Worm (Caenorhabditis elegans) whole organism, young adult: ENCODE results near the gene tmed-10.

ENCODE experiments used
- D2030.7 ChIP-seq: fragments of 200-800 bp; sonication (Bioruptor generic); IDR thresholded peaks from 2 replicates; pipeline ENCODE4 v1.3.6; 2022; ENCODE audit warnings: missing genetic modification reagents, missing genetic modification characterization, missing compliant biosample characterization
- F33H1.4 ChIP-seq: fragments of 200-800 bp; sonication (Bioruptor generic); IDR thresholded peaks from 2 replicates; pipeline ENCODE4 v1.3.6; 2022; ENCODE audit warnings: missing genetic modification reagents, missing genetic modification characterization, missing compliant biosample characterization
- F49E8.2 ChIP-seq: sonication (generic microtip); optimal IDR thresholded peaks from 3 replicates; lab custom pipeline; 2017; ENCODE audit warnings: missing genetic modification characterization, mild to moderate bottlenecking, missing compliant biosample characterization, antibody characterized with exemption, moderate library complexity; ENCODE audit not compliant: insufficient read depth
- atf-7 ChIP-seq: sonication (generic microtip); optimal IDR thresholded peaks from 2 replicates; lab custom pipeline; 2017; ENCODE audit warnings: mild to moderate bottlenecking, missing genetic modification characterization, missing compliant biosample characterization
- athp-1 ChIP-seq: sonication (generic microtip); optimal IDR thresholded peaks from 2 replicates; lab custom pipeline; 2017; ENCODE audit warnings: mild to moderate bottlenecking, missing genetic modification characterization, missing compliant biosample characterization
- attf-5 ChIP-seq: fragments of 200-800 bp; sonication (Bioruptor generic); optimal IDR thresholded peaks from 2 replicates; lab custom pipeline; 2018; ENCODE audit warnings: mild to moderate bottlenecking, missing genetic modification characterization, missing compliant biosample characterization
- bed-2 ChIP-seq: fragments of 200-800 bp; sonication (Bioruptor generic); IDR thresholded peaks from 2 replicates; pipeline ENCODE4 v1.3.6; 2022; ENCODE audit warnings: missing genetic modification reagents, missing genetic modification characterization, missing compliant biosample characterization
- ceh-91 ChIP-seq: fragments of 200-800 bp; sonication (Bioruptor generic); IDR thresholded peaks from 2 replicates; pipeline ENCODE4 v1.3.6; 2022; ENCODE audit warnings: missing genetic modification reagents, missing genetic modification characterization, missing compliant biosample characterization
- efl-1 ChIP-seq: fragments of 150-350 bp; optimal IDR thresholded peaks from 2 replicates; lab custom pipeline; 2014; ENCODE audit warnings: missing biosample characterization, missing genetic modification reagents, missing genetic modification characterization
- ekl-4 ChIP-seq: fragments of 200-800 bp; sonication (Bioruptor generic); IDR thresholded peaks from 2 replicates; pipeline ENCODE4 v1.3.6; 2022; ENCODE audit warnings: missing genetic modification reagents, missing genetic modification characterization, missing compliant biosample characterization
- him-1 ChIP-seq: sonication (generic microtip); optimal IDR thresholded peaks from 2 replicates; lab custom pipeline; 2016; ENCODE audit warnings: missing genotype, missing genetic modification reagents, missing genetic modification characterization, missing compliant biosample characterization
- lin-54 ChIP-seq: fragments of 200-800 bp; sonication (Bioruptor generic); optimal IDR thresholded peaks from 2 replicates; lab custom pipeline; 2018; ENCODE audit warnings: mild to moderate bottlenecking, missing genetic modification characterization, missing compliant biosample characterization
- lsl-1 ChIP-seq: fragments of 200-800 bp; sonication (Bioruptor generic); optimal IDR thresholded peaks from 2 replicates; lab custom pipeline; 2018; ENCODE audit warnings: mild to moderate bottlenecking, missing genetic modification characterization, moderate library complexity, missing compliant biosample characterization
- madf-6 ChIP-seq: fragments of 200-800 bp; sonication (Bioruptor generic); IDR thresholded peaks from 2 replicates; pipeline ENCODE4 v1.3.6; 2022; ENCODE audit warnings: missing genetic modification reagents, missing genetic modification characterization, missing compliant biosample characterization
- madf-8 ChIP-seq: fragments of 200-800 bp; sonication (Bioruptor generic); conservative IDR thresholded peaks from 2 replicates; pipeline ENCODE4 v1.3.6; 2022; ENCODE audit warnings: missing genetic modification reagents, missing genetic modification characterization, missing compliant biosample characterization
- mcd-1 ChIP-seq: fragments of 200-800 bp; sonication (Bioruptor generic); IDR thresholded peaks from 2 replicates; pipeline ENCODE4 v1.3.6; 2022; ENCODE audit warnings: missing genetic modification reagents, missing genetic modification characterization, missing compliant biosample characterization
- nhr-179 ChIP-seq: sonication (generic microtip); optimal IDR thresholded peaks from 2 replicates; lab custom pipeline; 2016; ENCODE audit warnings: mild to moderate bottlenecking, missing genetic modification characterization, missing compliant biosample characterization
- pbrm-1 ChIP-seq: fragments of 200-800 bp; sonication (Bioruptor generic); IDR thresholded peaks from 2 replicates; pipeline ENCODE4 v1.3.6; 2022; ENCODE audit warnings: missing genetic modification reagents, missing genetic modification characterization, missing compliant biosample characterization
- rec-8 ChIP-seq, 2 experiments: sonication (generic microtip); optimal IDR thresholded peaks; 2 replicates each; lab custom pipeline; 2016; ENCODE audit warnings: mild to moderate bottlenecking in 2 of 2, missing genetic modification characterization in 2 of 2, missing genetic modification reagents in 2 of 2, missing genotype in 2 of 2, missing biosample characterization in 1 of 2, missing compliant biosample characterization in 1 of 2, moderate library complexity in 1 of 2
- sea-2 ChIP-seq: fragments of 200-800 bp; sonication (Bioruptor generic); IDR thresholded peaks from 2 replicates; pipeline ENCODE4 v1.3.6; 2022; ENCODE audit warnings: missing genetic modification characterization, missing compliant biosample characterization
- snpc-1.1 ChIP-seq: sonication (generic microtip); optimal IDR thresholded peaks from 2 replicates; lab custom pipeline; 2017; ENCODE audit warnings: missing genetic modification characterization, mild to moderate bottlenecking, missing compliant biosample characterization, antibody characterized with exemption, moderate library complexity, missing genotype, missing genetic modification reagents; ENCODE audit not compliant: insufficient read depth
- snpc-1.3 ChIP-seq: sonication (generic microtip); optimal IDR thresholded peaks from 2 replicates; lab custom pipeline; 2017; ENCODE audit warnings: missing genetic modification characterization, mild to moderate bottlenecking, missing compliant biosample characterization, antibody characterized with exemption, moderate library complexity, missing genotype, missing genetic modification reagents; ENCODE audit not compliant: insufficient read depth
- snpc-3.4 ChIP-seq: sonication (generic microtip); optimal IDR thresholded peaks from 2 replicates; lab custom pipeline; 2017; ENCODE audit warnings: missing genetic modification characterization, mild to moderate bottlenecking, missing compliant biosample characterization, antibody characterized with exemption, moderate library complexity, missing genotype, missing genetic modification reagents
- snpc-4 ChIP-seq, 5 experiments: fragments of 150-350 bp in 1 of 5; sonication (generic microtip) in 4 of 5; optimal IDR thresholded peaks; 2 replicates each; lab custom pipeline; 2014 to 2018; ENCODE audit warnings: missing genetic modification characterization in 5 of 5, missing biosample characterization in 3 of 5, antibody characterized with exemption in 2 of 5, mild to moderate bottlenecking in 2 of 5, missing compliant biosample characterization in 2 of 5, missing genotype in 2 of 5, moderate library complexity in 2 of 5, missing genetic modification reagents in 1 of 5
- xnd-1 ChIP-seq: sonication (generic microtip); optimal IDR thresholded peaks from 2 replicates; lab custom pipeline; 2016; ENCODE audit warnings: missing genotype, missing genetic modification reagents, missing genetic modification characterization, missing compliant biosample characterization

The tmed-10 gene

DNA sequence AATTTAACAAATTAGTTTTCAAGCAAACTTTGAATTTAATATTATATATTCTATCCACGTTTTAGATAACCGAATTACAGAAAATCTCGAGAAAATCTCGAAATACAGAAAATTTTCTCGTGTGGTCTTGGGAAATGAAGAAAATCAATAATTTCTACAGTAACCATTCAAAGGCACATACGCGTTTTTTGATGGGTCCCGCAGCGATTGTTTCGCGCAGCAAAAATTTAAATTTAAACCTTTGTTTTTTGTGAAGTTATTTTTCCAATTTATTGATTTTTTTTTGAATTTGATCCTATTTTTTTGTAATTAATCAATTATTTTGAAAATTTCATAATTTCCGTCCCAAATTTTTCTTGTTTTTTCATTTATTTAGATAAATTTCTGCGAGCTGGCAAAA, 47.2 kb downstream of the tmed-10 start:
- TF ChIP-seq snpc-3.4 (tag; lab: Kevin White, UChicago) (peak; percentile 72), F49E8.2 (tag; lab: Kevin White, UChicago) (peak; percentile 37), him-1 (tag; lab: Kevin White, UChicago) (peak; percentile 5), sea-2 (no peak), ekl-4 (GFP tag; lab: Robert Waterston, UW) (no peak), lsl-1 (peak; percentile 93), rec-8 (tag; optimal IDR thresholded peaks at IDR 0.05; lab: Kevin White, UChicago) (no peak), athp-1 (tag; lab: Kevin White, UChicago) (peak; percentile 6), snpc-1.3 (peak; percentile 40), madf-8 (GFP tag; lab: Robert Waterston, UW) (peak; percentile 81), xnd-1 (tag; lab: Kevin White, UChicago) (peak; percentile 96), ceh-91 (peak; percentile 45; the same call in 1 of the 2 replicates), lin-54 (GFP tag; lab: Kevin White, UChicago) (peak; percentile 78), F33H1.4 (GFP tag; lab: Robert Waterston, UW) (peak; percentile 95), D2030.7 (peak; percentile 51; the same call in 1 of the 2 replicates), snpc-1.1 (tag; lab: Kevin White, UChicago) (peak; percentile 1), attf-5 (no peak), bed-2 (GFP tag; lab: Robert Waterston, UW) (no peak), madf-6 (GFP tag; lab: Robert Waterston, UW) (peak; percentile 95), pbrm-1 (GFP tag; lab: Robert Waterston, UW) (no peak), snpc-4 (GFP tag; optimal IDR thresholded peaks at IDR 0.05; lab: Kevin White, UChicago) (no peak), snpc-4 (tag; optimal IDR thresholded peaks at IDR 0.05; lab: Kevin White, UChicago) (peak in 1 of 4 experiments; percentile 47), efl-1 (peak; percentile 22), nhr-179 (tag; lab: Kevin White, UChicago) (no peak), mcd-1 (GFP tag; lab: Robert Waterston, UW) (peak; percentile 37; the same call in 1 of the 2 replicates), atf-7 (tag; lab: Kevin White, UChicago) (no peak)
